Fruit fly (Drosophila melanogaster) whole organism, pupa: ENCODE results near the gene CG10738.

Experiments
- CG10348 ChIP-seq: fragments of 200-800 bp; sonication (Bioruptor generic); IDR thresholded peaks from 2 replicates; pipeline ENCODE4 v1.3.6; 2022; ENCODE audit warnings: missing biosample characterization, missing genetic modification characterization
- CG15710 ChIP-seq: fragments of 200-800 bp; sonication (Bioruptor generic); optimal IDR thresholded peaks from 2 replicates; lab custom pipeline; 2018; ENCODE audit warnings: missing biosample characterization, mild to moderate bottlenecking, missing genetic modification characterization, moderate library complexity
- CG17806 ChIP-seq: fragments of 200-800 bp; sonication (Bioruptor generic); optimal IDR thresholded peaks from 2 replicates; lab custom pipeline; 2018; ENCODE audit warnings: missing biosample characterization, mild to moderate bottlenecking, missing genetic modification characterization, moderate library complexity
- CG32121 ChIP-seq: fragments of 200-800 bp; sonication (Bioruptor generic); IDR thresholded peaks from 2 replicates; pipeline ENCODE4 v1.3.6; 2022; ENCODE audit warnings: missing biosample characterization, missing genetic modification characterization
- CG34367 ChIP-seq: fragments of 200-800 bp; sonication (Bioruptor generic); optimal IDR thresholded peaks from 2 replicates; lab custom pipeline; 2018; ENCODE audit warnings: missing biosample characterization, mild to moderate bottlenecking, missing genetic modification characterization
- CG4496 ChIP-seq: fragments of 200-800 bp; sonication (Bioruptor generic); IDR thresholded peaks from 3 replicates; pipeline ENCODE4 v1.3.6; 2022; ENCODE audit warnings: missing biosample characterization, missing genetic modification characterization
- CG8159 ChIP-seq: fragments of 200-800 bp; sonication (Bioruptor generic); optimal IDR thresholded peaks from 3 replicates; lab custom pipeline; 2018; ENCODE audit warnings: missing biosample characterization, mild to moderate bottlenecking, missing genetic modification characterization, moderate library complexity
- CG9948 ChIP-seq: fragments of 200-800 bp; sonication (Bioruptor generic); optimal IDR thresholded peaks from 2 replicates; lab custom pipeline; 2018; ENCODE audit warnings: missing biosample characterization, mild to moderate bottlenecking, missing genetic modification characterization, moderate library complexity
- D1 ChIP-seq: fragments of 200-800 bp; sonication (Bioruptor generic); optimal IDR thresholded peaks from 2 replicates; lab custom pipeline; 2018; ENCODE audit warnings: missing biosample characterization, mild to moderate bottlenecking, missing genetic modification characterization, moderate library complexity
- Pif1A ChIP-seq: fragments of 200-800 bp; sonication (Bioruptor generic); optimal IDR thresholded peaks from 3 replicates; lab custom pipeline; 2016; ENCODE audit warnings: missing biosample characterization, missing genetic modification characterization
- Pif1B ChIP-seq: fragments of 200-800 bp; sonication (Bioruptor generic); optimal IDR thresholded peaks from 3 replicates; lab custom pipeline; 2016; ENCODE audit warnings: missing biosample characterization, missing genetic modification characterization
- Snoo ChIP-seq: fragments of 200-800 bp; sonication (Bioruptor generic); optimal IDR thresholded peaks from 3 replicates; lab custom pipeline; 2017; ENCODE audit warnings: missing biosample characterization, mild to moderate bottlenecking, missing genetic modification characterization, inconsistent platforms
- rn ChIP-seq: fragments of 200-800 bp; sonication (Bioruptor generic); IDR thresholded peaks from 2 replicates; pipeline ENCODE4 v1.3.6; 2022; ENCODE audit warnings: missing biosample characterization, missing genetic modification characterization

- TF ChIP-seq Pif1B (GFP tag; lab: Kevin White, UChicago), result no peak
- peak; percentile 93 for TF ChIP-seq D1
- TF ChIP-seq CG32121 (GFP tag; lab: Robert Waterston, UW), result no peak
- TF ChIP-seq CG8159 (tag; lab: Kevin White, UChicago), result no peak
- TF ChIP-seq rn (GFP tag; lab: Robert Waterston, UW), result no peak
- TF ChIP-seq CG4496 (GFP tag; lab: Robert Waterston, UW), result no peak
- no peak for TF ChIP-seq CG15710 (tag; lab: Kevin White, UChicago)
- no peak for TF ChIP-seq Pif1A (GFP tag; lab: Kevin White, UChicago)
- TF ChIP-seq CG9948 (tag; lab: Kevin White, UChicago), result no peak
- TF ChIP-seq Snoo (tag; lab: Kevin White, UChicago), result no peak
- TF ChIP-seq CG34367 (tag; lab: Kevin White, UChicago), result no peak
- TF ChIP-seq CG10348 (GFP tag; lab: Robert Waterston, UW), result no peak
- TF ChIP-seq CG17806, result no peak
Observed at dm6 chr3L:13410999-13411398, 39.6 kb upstream of the CG10738 start.
